Worm (Caenorhabditis elegans) whole organism, midembryonic: ENCODE data around the gene F56B3.4.

Source experiments
- T22C8.4 ChIP-seq: fragments of 200-800 bp; sonication (Bioruptor generic); IDR thresholded peaks from 2 replicates; pipeline ENCODE4 v1.3.6; 2022; ENCODE audit warnings: missing genetic modification characterization, missing compliant biosample characterization
- cog-1 ChIP-seq: sonication (generic microtip); optimal IDR thresholded peaks from 2 replicates; lab custom pipeline; 2016; ENCODE audit warnings: missing genetic modification characterization, missing compliant biosample characterization
- flt-1 ChIP-seq: fragments of 200-800 bp; sonication (Bioruptor generic); IDR thresholded peaks from 2 replicates; pipeline ENCODE4 v1.3.6; 2022; ENCODE audit warnings: missing genetic modification characterization, missing compliant biosample characterization
- klf-2 ChIP-seq: fragments of 200-800 bp; sonication (Bioruptor generic); conservative IDR thresholded peaks from 2 replicates; pipeline ENCODE4 v1.3.6; 2022; ENCODE audit warnings: missing genetic modification reagents, missing genetic modification characterization, missing compliant biosample characterization
- med-1 ChIP-seq: sonication (generic microtip); optimal IDR thresholded peaks from 2 replicates; lab custom pipeline; 2017; ENCODE audit warnings: missing genetic modification characterization, mild to moderate bottlenecking, missing compliant biosample characterization, antibody characterized with exemption, missing genetic modification reagents; ENCODE audit not compliant: insufficient read depth
- ref-1 ChIP-seq: fragments of 200-800 bp; sonication (Bioruptor generic); conservative IDR thresholded peaks from 2 replicates; pipeline ENCODE4 v1.3.6; 2022; ENCODE audit warnings: missing genetic modification reagents, missing genetic modification characterization, missing compliant biosample characterization
- tab-1 ChIP-seq: fragments of 200-800 bp; sonication (Bioruptor generic); IDR thresholded peaks from 2 replicates; pipeline ENCODE4 v1.3.6; 2022; ENCODE audit warnings: missing genetic modification characterization, missing compliant biosample characterization
- ztf-23 ChIP-seq: fragments of 200-800 bp; sonication (Bioruptor generic); IDR thresholded peaks from 2 replicates; pipeline ENCODE4 v1.3.6; 2022; ENCODE audit warnings: missing genetic modification reagents, missing genetic modification characterization, missing compliant biosample characterization
- ztf-29 ChIP-seq: fragments of 200-800 bp; sonication (Bioruptor generic); IDR thresholded peaks from 2 replicates; pipeline ENCODE4 v1.3.6; 2022; ENCODE audit warnings: missing genetic modification reagents, missing genetic modification characterization, missing compliant biosample characterization

Gene F56B3.4

ce11 chrIV:762486-763376 is 31.3 kb downstream of the F56B3.4 start:
- TF ChIP-seq flt-1 (GFP tag; lab: Robert Waterston, UW) (no peak), tab-1 (GFP tag; lab: Robert Waterston, UW) (peak; percentile 51; the same call in 1 of the 2 replicates), ztf-23 (0 out of 2 replicates have a peak, but pooled peaks have one; percentile 20)

ce11 chrIV:762016-762459 is 32.0 kb downstream of the F56B3.4 start:
- TF ChIP-seq flt-1 (GFP tag; lab: Robert Waterston, UW): no peak
- no peak for TF ChIP-seq cog-1 (tag; lab: Kevin White, UChicago)
- no peak for TF ChIP-seq ztf-23
- no peak for TF ChIP-seq T22C8.4 (GFP tag; lab: Robert Waterston, UW)
- TF ChIP-seq med-1 (GFP tag; lab: Kevin White, UChicago): no peak
- no peak for TF ChIP-seq klf-2 (GFP tag; lab: Robert Waterston, UW)
- no peak for TF ChIP-seq tab-1 (GFP tag; lab: Robert Waterston, UW)
- TF ChIP-seq ztf-29 (GFP tag; lab: Robert Waterston, UW): no peak
- TF ChIP-seq ref-1 (GFP tag; lab: Robert Waterston, UW): no peak

ce11 chrIV:760267-760666 is 33.8 kb downstream of the F56B3.4 start, which contains the start of gene gst-40:
Gene gst-40 (plus strand): TSS chrIV:760502.
- no peak for TF ChIP-seq tab-1 (GFP tag; lab: Robert Waterston, UW)
- TF ChIP-seq klf-2 (GFP tag; lab: Robert Waterston, UW): no peak
- no peak for TF ChIP-seq ztf-29 (GFP tag; lab: Robert Waterston, UW)
- TF ChIP-seq T22C8.4 (GFP tag; lab: Robert Waterston, UW): no peak
- no peak for TF ChIP-seq ztf-23
- TF ChIP-seq flt-1 (GFP tag; lab: Robert Waterston, UW): no peak
- no peak for TF ChIP-seq ref-1 (GFP tag; lab: Robert Waterston, UW)
- no peak for TF ChIP-seq med-1 (GFP tag; lab: Kevin White, UChicago)
- TF ChIP-seq cog-1 (tag; lab: Kevin White, UChicago): no peak

- no peak for TF ChIP-seq klf-2 (GFP tag; lab: Robert Waterston, UW)
- TF ChIP-seq ztf-29 (GFP tag; lab: Robert Waterston, UW): no peak
- TF ChIP-seq cog-1 (tag; lab: Kevin White, UChicago): no peak
- no peak for TF ChIP-seq tab-1 (GFP tag; lab: Robert Waterston, UW)
- TF ChIP-seq T22C8.4 (GFP tag; lab: Robert Waterston, UW): no peak
- no peak for TF ChIP-seq ref-1 (GFP tag; lab: Robert Waterston, UW)
- no peak for TF ChIP-seq med-1 (GFP tag; lab: Kevin White, UChicago)
- TF ChIP-seq flt-1 (GFP tag; lab: Robert Waterston, UW): no peak
- no peak for TF ChIP-seq ztf-23
Observed at ce11 chrIV:757548-757947, 36.5 kb downstream of the F56B3.4 start.

- TF ChIP-seq med-1 (GFP tag; lab: Kevin White, UChicago) (no peak), cog-1 (tag; lab: Kevin White, UChicago) (no peak), flt-1 (GFP tag; lab: Robert Waterston, UW) (no peak), klf-2 (GFP tag; lab: Robert Waterston, UW) (no peak), ref-1 (GFP tag; lab: Robert Waterston, UW) (no peak), tab-1 (GFP tag; lab: Robert Waterston, UW) (no peak), ztf-29 (GFP tag; lab: Robert Waterston, UW) (no peak), ztf-23 (no peak), T22C8.4 (GFP tag; lab: Robert Waterston, UW) (no peak)
Observed at ce11 chrIV:756956-757355, 37.1 kb downstream of the F56B3.4 start.

ce11 chrIV:756421-756820 is 37.7 kb downstream of the F56B3.4 start, which contains the start of gene srt-23:
Gene srt-23 (plus strand): TSS chrIV:756721.
- TF ChIP-seq cog-1 (tag; lab: Kevin White, UChicago) (no peak), ztf-23 (no peak), flt-1 (GFP tag; lab: Robert Waterston, UW) (no peak), T22C8.4 (GFP tag; lab: Robert Waterston, UW) (no peak), ref-1 (GFP tag; lab: Robert Waterston, UW) (no peak), ztf-29 (GFP tag; lab: Robert Waterston, UW) (no peak), tab-1 (GFP tag; lab: Robert Waterston, UW) (no peak), klf-2 (GFP tag; lab: Robert Waterston, UW) (no peak), med-1 (GFP tag; lab: Kevin White, UChicago) (no peak)

ce11 chrIV:754357-754972 is 39.6 kb downstream of the F56B3.4 start:
- no peak for TF ChIP-seq ztf-29 (GFP tag; lab: Robert Waterston, UW)
- TF ChIP-seq klf-2 (GFP tag; lab: Robert Waterston, UW): no peak
- no peak for TF ChIP-seq med-1 (GFP tag; lab: Kevin White, UChicago)
- TF ChIP-seq cog-1 (tag; lab: Kevin White, UChicago): no peak
- no peak for TF ChIP-seq T22C8.4 (GFP tag; lab: Robert Waterston, UW)
- no peak for TF ChIP-seq ztf-23
- TF ChIP-seq ref-1 (GFP tag; lab: Robert Waterston, UW): no peak
- TF ChIP-seq tab-1 (GFP tag; lab: Robert Waterston, UW): no peak
- no peak for TF ChIP-seq flt-1 (GFP tag; lab: Robert Waterston, UW)

ce11 chrIV:749557-749956 is 44.5 kb downstream of the F56B3.4 start:
- no peak for TF ChIP-seq ztf-23
- no peak for TF ChIP-seq tab-1 (GFP tag; lab: Robert Waterston, UW)
- no peak for TF ChIP-seq ztf-29 (GFP tag; lab: Robert Waterston, UW)
- no peak for TF ChIP-seq klf-2 (GFP tag; lab: Robert Waterston, UW)
- TF ChIP-seq ref-1 (GFP tag; lab: Robert Waterston, UW): no peak
